Worm (Caenorhabditis elegans): ENCODE data around the gene gdi-1.
"Not testable (repeated sequence)": the region's sequence is repeated elsewhere in the genome, so short reads cannot be mapped to it uniquely, and the experiment has no call there.

gdi-1 gene

ce11 chrIV:14782211-14782610 lies 10.5 kb downstream of the gdi-1 start, which contains the start of gene Y57G11C.1130:
TSS of gene Y57G11C.1130 (plus strand) at chrIV:14782511.
- no peak for TF ChIP-seq sma-9 (GFP tag; optimal IDR thresholded peaks at IDR 0.05)
- no peak for TF ChIP-seq sma-9 (tag; optimal IDR thresholded peaks at IDR 0.05)
- no peak for TF ChIP-seq nhr-77 (tag; optimal IDR thresholded peaks at IDR 0.05)
- no peak for TF ChIP-seq peb-1 (tag; optimal IDR thresholded peaks at IDR 0.05)
- no peak for TF ChIP-seq lin-39 (tag; optimal IDR thresholded peaks at IDR 0.05)
- TF ChIP-seq C34F6.9 (tag; optimal IDR thresholded peaks at IDR 0.05), result no peak
- TF ChIP-seq aly-2 (tag; optimal IDR thresholded peaks at IDR 0.05), result no peak
- TF ChIP-seq R02D3.7 (tag; optimal IDR thresholded peaks at IDR 0.05), result no peak
- no peak for TF ChIP-seq nhr-129 (tag; optimal IDR thresholded peaks at IDR 0.05)

DNA sequence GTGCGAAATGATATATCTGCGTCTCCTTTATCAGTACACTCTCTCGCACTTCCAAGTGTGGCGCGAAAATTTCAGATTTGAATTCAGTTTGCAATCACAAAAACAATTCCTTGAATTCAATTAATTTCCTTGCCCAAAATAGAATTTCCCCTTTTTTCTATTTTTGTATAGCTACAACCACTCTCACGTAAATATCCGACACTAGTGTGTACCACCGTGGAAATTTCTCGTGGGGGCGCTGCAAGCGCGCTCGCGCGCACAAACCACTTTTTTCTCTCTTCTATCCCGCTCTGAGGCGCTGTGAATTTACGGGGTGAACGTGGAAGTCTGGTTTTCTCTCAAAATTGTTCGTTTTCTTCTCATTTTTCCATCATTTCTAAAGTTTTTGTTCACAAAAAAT lies 11.2 kb downstream of the gdi-1 start, which contains the start of gene Y57G11C.8:
Gene Y57G11C.8 (plus strand): TSS at position 301 of the 400 bp plus-strand sequence.
- no peak for TF ChIP-seq R02D3.7 (tag; optimal IDR thresholded peaks at IDR 0.05)
- TF ChIP-seq F13H6.1 (tag; optimal IDR thresholded peaks at IDR 0.05), result no peak
- TF ChIP-seq sma-9 (GFP tag; optimal IDR thresholded peaks at IDR 0.05), result no peak
- TF ChIP-seq sma-9 (tag; optimal IDR thresholded peaks at IDR 0.05), result no peak
- no peak for TF ChIP-seq sma-3 (GFP tag; optimal IDR thresholded peaks at IDR 0.05)

DNA sequence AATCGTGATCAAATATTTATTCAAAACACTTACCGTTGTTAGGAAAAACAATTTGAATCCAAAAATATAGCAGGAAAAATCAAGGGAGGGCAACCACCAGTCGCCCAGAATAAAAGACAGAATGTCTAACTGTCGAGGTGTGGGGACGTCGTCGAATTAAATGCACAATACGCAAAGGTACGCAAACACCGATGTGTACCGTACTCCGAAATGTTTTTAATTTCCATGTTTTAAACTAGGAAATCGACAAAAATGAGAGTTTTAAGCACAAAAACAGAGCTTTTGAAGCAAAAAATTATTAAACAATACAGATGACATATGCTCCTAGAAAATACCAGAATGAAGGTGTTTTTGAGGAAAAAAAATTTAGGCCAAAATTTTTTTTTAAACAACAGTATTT lies 18.2 kb downstream of the gdi-1 start, which contains the start of gene Y57G11C.51:
Gene Y57G11C.51 (minus strand): TSS at position 101 of the 400 bp plus-strand sequence.
- TF ChIP-seq nhr-21 (tag; optimal IDR thresholded peaks at IDR 0.05); mbf-1 (tag; optimal IDR thresholded peaks at IDR 0.05); sma-9 (GFP tag; optimal IDR thresholded peaks at IDR 0.05); sma-9 (tag; optimal IDR thresholded peaks at IDR 0.05): not testable (repeated sequence)

- no peak for TF ChIP-seq mbf-1 (tag; optimal IDR thresholded peaks at IDR 0.05)
- no peak for TF ChIP-seq sem-4 (tag; optimal IDR thresholded peaks at IDR 0.05)
- no peak for TF ChIP-seq mdl-1 (tag; optimal IDR thresholded peaks at IDR 0.05)
- TF ChIP-seq nhr-6 (tag; optimal IDR thresholded peaks at IDR 0.05), result no peak
- TF ChIP-seq C34F6.9 (tag; optimal IDR thresholded peaks at IDR 0.05), result no peak
These were observed 19.2 kb downstream of the gdi-1 start, which contains the start of gene Y57G11C.36 for ce11 chrIV:14773280-14774071. TSS of gene Y57G11C.36 (minus strand) at chrIV:14773781.

DNA sequence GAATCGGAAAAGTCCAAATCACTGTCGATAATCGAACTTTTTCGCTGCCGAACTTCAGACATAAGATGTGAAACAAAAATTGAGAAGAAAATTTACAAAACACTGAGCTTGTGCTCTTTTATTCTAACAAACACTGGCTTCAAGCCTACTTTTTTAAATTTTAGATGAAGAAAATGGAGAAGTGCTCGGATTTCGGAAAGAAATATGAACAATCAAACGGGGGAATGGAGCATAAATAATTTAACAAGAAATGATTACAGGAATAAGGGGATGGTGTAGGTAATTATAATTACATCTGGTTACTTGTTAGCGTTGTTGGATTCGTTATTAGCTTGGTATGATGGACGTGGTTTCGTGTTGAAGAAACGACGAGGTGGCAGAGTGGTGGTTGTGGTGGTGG lies 21.4 kb downstream of the gdi-1 start, which contains the start of gene degl-1:
Gene degl-1 (minus strand): TSS at position 101 of the 400 bp plus-strand sequence.
- TF ChIP-seq ztf-1 (GFP tag; conservative IDR thresholded peaks at IDR 0.05), result no peak
- no peak for TF ChIP-seq crh-2 (tag; optimal IDR thresholded peaks at IDR 0.05)
- no peak for TF ChIP-seq mdl-1 (tag; optimal IDR thresholded peaks at IDR 0.05)
- no peak for TF ChIP-seq C34F6.9 (tag; optimal IDR thresholded peaks at IDR 0.05)
- TF ChIP-seq sma-3 (GFP tag; optimal IDR thresholded peaks at IDR 0.05), result no peak
- TF ChIP-seq mbf-1 (tag; optimal IDR thresholded peaks at IDR 0.05), result no peak
- TF ChIP-seq ama-1 (optimal IDR thresholded peaks at IDR 0.05), result no peak
- no peak for TF ChIP-seq ZK546.5 (tag; optimal IDR thresholded peaks at IDR 0.05)
- no peak for TF ChIP-seq nhr-6 (tag; optimal IDR thresholded peaks at IDR 0.05)
- TF ChIP-seq nhr-23 (tag; optimal IDR thresholded peaks at IDR 0.05), result no peak
- no peak for TF ChIP-seq ceh-82 (tag; optimal IDR thresholded peaks at IDR 0.05)
- no peak for TF ChIP-seq lin-11 (tag; optimal IDR thresholded peaks at IDR 0.05)
- TF ChIP-seq unc-39 (tag; optimal IDR thresholded peaks at IDR 0.05), result no peak
- TF ChIP-seq ztf-4 (tag; optimal IDR thresholded peaks at IDR 0.05), result no peak
- no peak for TF ChIP-seq nhr-77 (tag; optimal IDR thresholded peaks at IDR 0.05)
- TF ChIP-seq R02D3.7 (tag; optimal IDR thresholded peaks at IDR 0.05), result no peak
- TF ChIP-seq skn-1 (tag; optimal IDR thresholded peaks at IDR 0.05), result no peak

ce11 chrIV:14770663-14771062 lies 22.0 kb downstream of the gdi-1 start:
- no peak for TF ChIP-seq egl-27 (tag; optimal IDR thresholded peaks at IDR 0.05)
- TF ChIP-seq ceh-82 (tag; optimal IDR thresholded peaks at IDR 0.05), result no peak
- no peak for TF ChIP-seq snpc-4 (tag; optimal IDR thresholded peaks at IDR 0.05)
- TF ChIP-seq nhr-129 (tag; optimal IDR thresholded peaks at IDR 0.05), result no peak
- TF ChIP-seq ZK546.5 (tag; optimal IDR thresholded peaks at IDR 0.05), result no peak
- TF ChIP-seq ama-1 (optimal IDR thresholded peaks at IDR 0.05), result no peak
- no peak for TF ChIP-seq mdl-1 (tag; optimal IDR thresholded peaks at IDR 0.05)

All from whole organism, L2 larva.